Worm (Caenorhabditis elegans) whole organism, L3 larva: Measurements from ENCODE around the gene ZK563.2.

Experiments used
- ama-1 ChIP-seq: fragments of 150-350 bp; optimal IDR thresholded peaks from 2 replicates; lab custom pipeline; 2018
- lin-15B ChIP-seq: fragments of 150-350 bp; optimal IDR thresholded peaks from 2 replicates; lab custom pipeline; 2014; ENCODE audit warnings: missing biosample characterization, missing genetic modification characterization
- nhr-77 ChIP-seq: fragments of 150-350 bp; optimal IDR thresholded peaks from 2 replicates; lab custom pipeline; 2014; ENCODE audit warnings: missing biosample characterization, missing genetic modification characterization

DNA sequence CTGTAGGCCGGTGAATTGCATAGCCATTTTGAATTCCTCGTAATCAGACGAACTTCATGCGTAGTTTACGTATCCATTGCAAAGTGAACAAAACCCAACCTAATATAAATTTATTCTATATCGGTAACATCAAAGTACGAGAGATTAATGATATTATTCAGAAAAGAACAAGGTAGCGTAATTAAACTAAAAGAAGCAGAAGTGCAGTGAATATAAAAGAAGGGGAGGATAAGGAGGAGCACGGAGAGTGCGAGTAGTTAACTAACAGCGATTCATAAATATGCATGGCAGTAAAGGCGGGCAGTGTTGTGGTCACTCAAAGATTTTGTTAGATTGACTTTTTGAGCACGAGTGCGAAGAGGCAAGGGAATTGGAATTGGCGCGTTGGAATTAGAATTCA is 5.9 kb downstream of the ZK563.2 start, which contains the start of gene clc-3:
- no peak for TF ChIP-seq ama-1 (lab: Kevin White, UChicago)
- TF ChIP-seq nhr-77 (tag; lab: Kevin White, UChicago) = no peak
- no peak for TF ChIP-seq lin-15B
